In the genomic region with DNA sequence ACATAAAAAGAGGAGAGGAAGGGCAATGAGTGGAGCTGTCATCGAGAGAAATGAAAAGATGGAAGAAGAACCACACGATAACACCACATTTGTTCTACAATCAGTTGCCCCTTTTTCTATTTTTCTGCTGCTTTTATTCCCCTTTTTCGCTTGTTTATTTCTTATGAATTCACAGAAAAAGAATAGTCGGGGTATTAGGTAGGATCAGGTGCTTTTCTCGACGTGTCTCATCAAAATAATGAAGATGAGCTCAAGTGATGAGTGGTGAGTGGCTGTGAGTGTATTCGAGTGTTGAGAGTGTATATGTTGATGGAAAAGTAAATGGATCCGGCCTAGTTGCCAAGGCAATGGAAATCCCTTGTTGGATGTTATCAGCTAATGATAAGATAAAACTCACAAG, we compare ENCODE assay signal across 2 worm cellular contexts.
TF ChIP-seq lines count a peak whose summit lies in the region.

No protein-coding gene starts in this region.

TF ChIP-seq in whole organism, L1 larva, 84 proteins besides CTCF, POLR2A, EP300 and RAD21:
- no peak for TF ChIP-seq elt-3 (tag; optimal IDR thresholded peaks at IDR 0.05; lab: Kevin White, UChicago)
- peak; percentile 9 for TF ChIP-seq sox-4 (tag; optimal IDR thresholded peaks at IDR 0.05; lab: Kevin White, UChicago)
- no peak for TF ChIP-seq aha-1 (tag; optimal IDR thresholded peaks at IDR 0.05; lab: Kevin White, UChicago)
- TF ChIP-seq efl-1 (optimal IDR thresholded peaks at IDR 0.05; lab: Kevin White, UChicago), result no peak
- peak in 1 of 2 experiments; percentile 69 for TF ChIP-seq efl-1 (GFP tag; optimal IDR thresholded peaks at IDR 0.05 in 1 of 2; lab: Kevin White, UChicago)
- TF ChIP-seq nhr-85 (tag; lab: Kevin White, UChicago), result no peak
- peak; percentile 15 for TF ChIP-seq fkh-8 (tag; optimal IDR thresholded peaks at IDR 0.05; lab: Kevin White, UChicago)
- peak; percentile 88 for TF ChIP-seq dsc-1 (tag; optimal IDR thresholded peaks at IDR 0.05; lab: Kevin White, UChicago)
- TF ChIP-seq nhr-71 (tag; optimal IDR thresholded peaks at IDR 0.05; lab: Kevin White, UChicago), result peak; percentile 5
- TF ChIP-seq pax-3 (tag; optimal IDR thresholded peaks at IDR 0.05; lab: Kevin White, UChicago), result peak; percentile 38
- no peak for TF ChIP-seq ama-1 (optimal IDR thresholded peaks at IDR 0.05; lab: Kevin White, UChicago)

TF ChIP-seq in whole organism, L4 larva, 104 proteins besides CTCF, POLR2A, EP300 and RAD21:
- TF ChIP-seq dmd-9 (GFP tag; IDR thresholded peaks at IDR 0.05; lab: Robert Waterston, UW) (no peak), aha-1 (tag; lab: Kevin White, UChicago) (peak; percentile 67), ama-1 (optimal IDR thresholded peaks at IDR 0.05; lab: Kevin White, UChicago) (no peak)

Comparison
In these comparisons a context has a peak if more than half of its experiments do, and no peak if none do; other contexts are left out.
1. Of the 29 proteins assayed by ChIP-seq in both whole organism, L4 larva and whole organism, L1 larva: peak only in whole organism, L4 larva: aha-1; only in whole organism, L1 larva: none; in both: none; in neither: 28.